Worm (Caenorhabditis elegans): ENCODE results near the gene F53F4.1.
A peak's percentile ranks its signal among the peaks of the same experiment; 100 is the strongest.

F53F4.1 gene

ce11 chrV:13584484-13584883 is at the start of gene F53F4.1:
TSS of gene F53F4.1 (plus strand) at chrV:13584784.
- no peak for TF ChIP-seq sea-1 (GFP tag; conservative IDR thresholded peaks at IDR 0.05)

- TF ChIP-seq ets-7 (tag; optimal IDR thresholded peaks at IDR 0.05), result no peak
- TF ChIP-seq ceh-36 (tag; optimal IDR thresholded peaks at IDR 0.05), result no peak
Observed at ce11 chrV:13536058-13536579, 48.5 kb upstream of the F53F4.1 start, which contains the start of gene frpr-5. TSS of gene frpr-5 (minus strand) at chrV:13536108.

- TF ChIP-seq B0310.2 (tag; optimal IDR thresholded peaks at IDR 0.05) (no peak), pes-1 (GFP tag; IDR thresholded peaks at IDR 0.05) (no peak), tra-4 (tag; optimal IDR thresholded peaks at IDR 0.05) (no peak), ets-7 (tag; optimal IDR thresholded peaks at IDR 0.05) (no peak), ceh-36 (tag; optimal IDR thresholded peaks at IDR 0.05) (no peak), sea-1 (GFP tag; conservative IDR thresholded peaks at IDR 0.05) (no peak), hmg-4 (GFP tag; optimal IDR thresholded peaks at IDR 0.05) (no peak), tbx-11 (GFP tag; IDR thresholded peaks at IDR 0.05) (no peak), tbx-37 (GFP tag; conservative IDR thresholded peaks at IDR 0.05) (no peak), hnd-1 (tag; optimal IDR thresholded peaks at IDR 0.05) (no peak), flt-1 (GFP tag; IDR thresholded peaks at IDR 0.05) (no peak), ceh-13 (GFP tag; optimal IDR thresholded peaks at IDR 0.05) (no peak), hmbx-1 (tag; optimal IDR thresholded peaks at IDR 0.05) (no peak), aly-1 (tag; optimal IDR thresholded peaks at IDR 0.05) (no peak), F13C5.2 (tag; optimal IDR thresholded peaks at IDR 0.05) (no peak), ama-1 (optimal IDR thresholded peaks at IDR 0.05) (no peak)
Observed at ce11 chrV:13551601-13552000, 33.0 kb upstream of the F53F4.1 start, which contains the start of the genes C56A3.4 and C56A3.5. TSS of gene C56A3.4 (minus strand) at chrV:13551754. TSS of gene C56A3.5 (plus strand) at chrV:13551967.

- no peak for TF ChIP-seq hmbx-1 (tag; optimal IDR thresholded peaks at IDR 0.05)
Observed at ce11 chrV:13556297-13556696, 28.3 kb upstream of the F53F4.1 start, which contains the start of gene C56A3.6. TSS of gene C56A3.6 (minus strand) at chrV:13556397.

ce11 chrV:13556746-13557145 is 27.8 kb upstream of the F53F4.1 start, which contains the start of gene cav-2:
TSS of gene cav-2 (plus strand) at chrV:13557104.
- no peak for TF ChIP-seq F13C5.2 (tag; optimal IDR thresholded peaks at IDR 0.05)
- no peak for TF ChIP-seq ets-7 (tag; optimal IDR thresholded peaks at IDR 0.05)
- TF ChIP-seq hmg-4 (GFP tag; optimal IDR thresholded peaks at IDR 0.05), result no peak
- no peak for TF ChIP-seq tbx-11 (GFP tag; IDR thresholded peaks at IDR 0.05)
- peak; percentile 52; the same call in 1 of the 2 replicates for TF ChIP-seq scrt-1 (GFP tag; IDR thresholded peaks at IDR 0.05)
- TF ChIP-seq tbx-37 (GFP tag; conservative IDR thresholded peaks at IDR 0.05), result peak; percentile 63
- no peak for TF ChIP-seq B0310.2 (tag; optimal IDR thresholded peaks at IDR 0.05)
- no peak for TF ChIP-seq ceh-36 (tag; optimal IDR thresholded peaks at IDR 0.05)
- TF ChIP-seq ceh-13 (GFP tag; optimal IDR thresholded peaks at IDR 0.05), result no peak

- TF ChIP-seq ama-1 (optimal IDR thresholded peaks at IDR 0.05) (no peak), tbx-37 (GFP tag; conservative IDR thresholded peaks at IDR 0.05) (no peak), hmbx-1 (tag; optimal IDR thresholded peaks at IDR 0.05) (no peak), tbx-11 (GFP tag; IDR thresholded peaks at IDR 0.05) (no peak), hnd-1 (tag; optimal IDR thresholded peaks at IDR 0.05) (no peak), flt-1 (GFP tag; IDR thresholded peaks at IDR 0.05) (no peak), hmg-4 (GFP tag; optimal IDR thresholded peaks at IDR 0.05) (no peak), tra-4 (tag; optimal IDR thresholded peaks at IDR 0.05) (no peak), pes-1 (GFP tag; IDR thresholded peaks at IDR 0.05) (no peak), scrt-1 (GFP tag; IDR thresholded peaks at IDR 0.05) (no peak), B0310.2 (tag; optimal IDR thresholded peaks at IDR 0.05) (no peak), ceh-13 (GFP tag; optimal IDR thresholded peaks at IDR 0.05) (no peak)
Observed at ce11 chrV:13559978-13560377, 24.6 kb upstream of the F53F4.1 start, which contains the start of gene C56A3.8. TSS of gene C56A3.8 (plus strand) at chrV:13560278.

ce11 chrV:13562748-13563147 is 21.8 kb upstream of the F53F4.1 start:
- TF ChIP-seq tbx-37 (GFP tag; conservative IDR thresholded peaks at IDR 0.05) (no peak), aly-1 (tag; optimal IDR thresholded peaks at IDR 0.05) (no peak), F13C5.2 (tag; optimal IDR thresholded peaks at IDR 0.05) (no peak), ets-7 (tag; optimal IDR thresholded peaks at IDR 0.05) (no peak), hmg-4 (GFP tag; optimal IDR thresholded peaks at IDR 0.05) (no peak), hnd-1 (tag; optimal IDR thresholded peaks at IDR 0.05) (no peak), B0310.2 (tag; optimal IDR thresholded peaks at IDR 0.05) (no peak)

- TF ChIP-seq pes-1 (GFP tag; IDR thresholded peaks at IDR 0.05), result no peak
- no peak for TF ChIP-seq ceh-36 (tag; optimal IDR thresholded peaks at IDR 0.05)
- no peak for TF ChIP-seq ets-7 (tag; optimal IDR thresholded peaks at IDR 0.05)
- no peak for TF ChIP-seq ama-1 (optimal IDR thresholded peaks at IDR 0.05)
- no peak for TF ChIP-seq sea-1 (GFP tag; conservative IDR thresholded peaks at IDR 0.05)
- TF ChIP-seq B0310.2 (tag; optimal IDR thresholded peaks at IDR 0.05), result no peak
Observed at ce11 chrV:13563841-13564240, 20.7 kb upstream of the F53F4.1 start, which contains the start of gene grl-17. TSS of gene grl-17 (minus strand) at chrV:13563941.

- TF ChIP-seq ceh-13 (GFP tag; optimal IDR thresholded peaks at IDR 0.05) (no peak), B0310.2 (tag; optimal IDR thresholded peaks at IDR 0.05) (no peak), scrt-1 (GFP tag; IDR thresholded peaks at IDR 0.05) (no peak)
Observed at ce11 chrV:13565197-13565596, 19.4 kb upstream of the F53F4.1 start.
